Fruit fly (Drosophila melanogaster) whole organism, prepupa: ENCODE results near the gene SKIP.
A peak's percentile ranks its signal among the peaks of the same experiment; 100 is the strongest.

Experiments
- Blimp-1 ChIP-seq: fragments of 200-800 bp; sonication (Bioruptor generic); optimal IDR thresholded peaks from 3 replicates; lab custom pipeline; 2017; ENCODE audit warnings: missing biosample characterization, missing genetic modification characterization, mild to moderate bottlenecking, moderate library complexity, missing genetic modification reagents
- CG10631 ChIP-seq: fragments of 200-800 bp; sonication (Bioruptor generic); optimal IDR thresholded peaks from 2 replicates; lab custom pipeline; 2016; ENCODE audit warnings: missing biosample characterization, missing genetic modification characterization
- CG10669 ChIP-seq: fragments of 200-800 bp; sonication (Bioruptor generic); optimal IDR thresholded peaks from 3 replicates; lab custom pipeline; 2018; ENCODE audit warnings: missing biosample characterization, mild to moderate bottlenecking, missing genetic modification characterization, moderate library complexity
- CG11762 ChIP-seq: fragments of 200-800 bp; sonication (Bioruptor generic); optimal IDR thresholded peaks from 3 replicates; lab custom pipeline; 2016; ENCODE audit warnings: missing biosample characterization, missing genetic modification characterization; ENCODE audit not compliant: insufficient read depth
- CG11902 ChIP-seq: fragments of 200-800 bp; sonication (Bioruptor generic); optimal IDR thresholded peaks from 3 replicates; lab custom pipeline; 2016; ENCODE audit warnings: missing biosample characterization, missing genetic modification characterization
- CG1621 ChIP-seq: fragments of 200-800 bp; sonication (Bioruptor generic); optimal IDR thresholded peaks from 3 replicates; lab custom pipeline; 2018; ENCODE audit warnings: missing biosample characterization, mild to moderate bottlenecking, missing genetic modification characterization
- CG16779 ChIP-seq: fragments of 200-800 bp; sonication (Bioruptor generic); optimal IDR thresholded peaks from 3 replicates; lab custom pipeline; 2017; ENCODE audit warnings: missing biosample characterization, mild to moderate bottlenecking, missing genetic modification characterization
- CG3032 ChIP-seq: fragments of 200-800 bp; optimal IDR thresholded peaks from 2 replicates; lab custom pipeline; 2019; ENCODE audit warnings: missing biosample characterization, mild to moderate bottlenecking, missing genetic modification characterization, moderate library complexity
- CG31627 ChIP-seq: fragments of 200-800 bp; sonication (Bioruptor generic); optimal IDR thresholded peaks from 3 replicates; lab custom pipeline; 2016; ENCODE audit warnings: missing biosample characterization, missing genetic modification characterization
- CG32006 ChIP-seq: fragments of 200-800 bp; sonication (Bioruptor generic); optimal IDR thresholded peaks from 3 replicates; lab custom pipeline; 2017; ENCODE audit warnings: missing biosample characterization, mild to moderate bottlenecking, missing genetic modification characterization
- CG3919 ChIP-seq: fragments of 200-800 bp; sonication (Bioruptor generic); optimal IDR thresholded peaks from 3 replicates; lab custom pipeline; 2016; ENCODE audit warnings: missing biosample characterization, missing genetic modification characterization
- CG4318 ChIP-seq: fragments of 200-800 bp; sonication (Bioruptor generic); optimal IDR thresholded peaks from 3 replicates; lab custom pipeline; 2017; ENCODE audit warnings: missing biosample characterization, mild to moderate bottlenecking, missing genetic modification characterization
- CG6163 ChIP-seq: fragments of 200-800 bp; sonication (Bioruptor generic); IDR thresholded peaks from 3 replicates; pipeline ENCODE4 v1.3.6; 2022; ENCODE audit warnings: missing biosample characterization, missing genetic modification characterization
- CG6792 ChIP-seq: fragments of 200-800 bp; sonication (Bioruptor generic); optimal IDR thresholded peaks from 3 replicates; lab custom pipeline; 2016; ENCODE audit warnings: missing biosample characterization, missing genetic modification characterization
- CG6808 ChIP-seq: fragments of 200-800 bp; sonication (Bioruptor generic); optimal IDR thresholded peaks from 3 replicates; lab custom pipeline; 2017; ENCODE audit warnings: missing biosample characterization, missing genetic modification characterization, mild to moderate bottlenecking, moderate library complexity, missing genetic modification reagents
- CG8119 ChIP-seq: fragments of 200-800 bp; sonication (Bioruptor generic); IDR thresholded peaks from 3 replicates; pipeline ENCODE4 v1.3.6; 2022; ENCODE audit warnings: missing biosample characterization, missing genetic modification characterization
- CG8319 ChIP-seq: fragments of 200-800 bp; sonication (Bioruptor generic); optimal IDR thresholded peaks from 3 replicates; lab custom pipeline; 2016; ENCODE audit warnings: missing biosample characterization, missing genetic modification characterization
- CG8632 ChIP-seq: fragments of 200-800 bp; sonication (Bioruptor generic); optimal IDR thresholded peaks from 3 replicates; lab custom pipeline; 2016; ENCODE audit warnings: missing biosample characterization, missing genetic modification characterization
- CG9139 ChIP-seq: fragments of 200-800 bp; sonication (Bioruptor generic); optimal IDR thresholded peaks from 3 replicates; lab custom pipeline; 2017; ENCODE audit warnings: missing biosample characterization, mild to moderate bottlenecking, missing genetic modification characterization
- Eip75B ChIP-seq: fragments of 200-800 bp; sonication (Bioruptor generic); optimal IDR thresholded peaks from 3 replicates; lab custom pipeline; 2016; ENCODE audit warnings: missing biosample characterization, missing genetic modification characterization
- Eip78C ChIP-seq: fragments of 200-800 bp; sonication (Bioruptor generic); peaks from one replicate; lab custom pipeline; 2016; ENCODE audit warnings: missing biosample characterization, missing genetic modification characterization
- Eip93F ChIP-seq: fragments of 200-800 bp; sonication (Bioruptor generic); optimal IDR thresholded peaks from 2 replicates; lab custom pipeline; 2016; ENCODE audit warnings: missing biosample characterization, mild to moderate bottlenecking, missing genetic modification characterization
- Ets21C ChIP-seq: fragments of 200-800 bp; sonication (Bioruptor generic); optimal IDR thresholded peaks from 3 replicates; lab custom pipeline; 2016; ENCODE audit warnings: missing biosample characterization, missing genetic modification characterization
- Gug ChIP-seq: fragments of 200-800 bp; sonication (Bioruptor generic); IDR thresholded peaks from 2 replicates; pipeline ENCODE4 v1.3.6; 2022; ENCODE audit warnings: missing biosample characterization, missing genetic modification characterization
- Hr38 ChIP-seq: sonication (Bioruptor generic); optimal IDR thresholded peaks from 2 replicates; lab custom pipeline; 2016; ENCODE audit warnings: missing biosample characterization, missing genetic modification characterization
- Hr39 ChIP-seq: fragments of 200-800 bp; sonication (Bioruptor generic); optimal IDR thresholded peaks from 2 replicates; lab custom pipeline; 2016; ENCODE audit warnings: missing biosample characterization, missing genetic modification characterization
- Hr4 ChIP-seq: fragments of 200-800 bp; sonication (Bioruptor generic); optimal IDR thresholded peaks from 3 replicates; lab custom pipeline; 2016; ENCODE audit warnings: missing biosample characterization, missing genetic modification characterization
- Met ChIP-seq: fragments of 200-800 bp; sonication (Bioruptor generic); optimal IDR thresholded peaks from 3 replicates; lab custom pipeline; 2016; ENCODE audit warnings: missing biosample characterization, missing genetic modification characterization
- OdsH ChIP-seq: fragments of 200-800 bp; sonication (Bioruptor generic); optimal IDR thresholded peaks from 3 replicates; lab custom pipeline; 2016; ENCODE audit warnings: missing biosample characterization, missing genetic modification characterization
- Smox ChIP-seq: fragments of 200-800 bp; sonication (Bioruptor generic); optimal IDR thresholded peaks from 3 replicates; lab custom pipeline; 2016; ENCODE audit warnings: missing biosample characterization, missing genetic modification characterization
- Sox102F ChIP-seq: fragments of 200-800 bp; sonication (Bioruptor generic); optimal IDR thresholded peaks from 2 replicates; lab custom pipeline; 2016; ENCODE audit warnings: missing biosample characterization, mild to moderate bottlenecking, missing genetic modification characterization
- Sox14 ChIP-seq: fragments of 200-800 bp; sonication (Bioruptor generic); optimal IDR thresholded peaks from 3 replicates; lab custom pipeline; 2016; ENCODE audit warnings: missing biosample characterization, missing genetic modification characterization
- achi ChIP-seq: fragments of 200-800 bp; sonication (Bioruptor generic); optimal IDR thresholded peaks from 3 replicates; lab custom pipeline; 2016; ENCODE audit warnings: missing biosample characterization, missing genetic modification characterization
- cyc ChIP-seq: fragments of 200-800 bp; sonication (Bioruptor generic); optimal IDR thresholded peaks from 3 replicates; lab custom pipeline; 2016; ENCODE audit warnings: missing biosample characterization, missing genetic modification characterization
- dac ChIP-seq: fragments of 200-800 bp; sonication (Bioruptor generic); optimal IDR thresholded peaks from 2 replicates; lab custom pipeline; 2017; ENCODE audit warnings: missing biosample characterization, mild to moderate bottlenecking, missing genetic modification characterization
- dsx ChIP-seq: fragments of 200-800 bp; optimal IDR thresholded peaks from 3 replicates; lab custom pipeline; 2019; ENCODE audit warnings: missing biosample characterization, mild to moderate bottlenecking, missing genetic modification characterization, moderate library complexity; ENCODE audit not compliant: poor library complexity, severe bottlenecking
- eg ChIP-seq: fragments of 200-800 bp; sonication (Bioruptor generic); IDR thresholded peaks from 3 replicates; pipeline ENCODE4 v1.3.6; 2022; ENCODE audit warnings: missing biosample characterization, missing genetic modification characterization
- esn ChIP-seq: fragments of 200-800 bp; sonication (Bioruptor generic); optimal IDR thresholded peaks from 2 replicates; lab custom pipeline; 2016; ENCODE audit warnings: missing biosample characterization, mild to moderate bottlenecking, missing genetic modification characterization, moderate library complexity
- fd59A ChIP-seq: fragments of 200-800 bp; sonication (Bioruptor generic); optimal IDR thresholded peaks from 2 replicates; lab custom pipeline; 2017; ENCODE audit warnings: missing biosample characterization, mild to moderate bottlenecking, missing genetic modification characterization, missing genetic modification reagents
- fd85E ChIP-seq: fragments of 200-800 bp; sonication (Bioruptor generic); optimal IDR thresholded peaks from 3 replicates; lab custom pipeline; 2016; ENCODE audit warnings: missing biosample characterization, missing genetic modification characterization
- fkh ChIP-seq: fragments of 200-800 bp; sonication (Bioruptor generic); optimal IDR thresholded peaks from 3 replicates; lab custom pipeline; 2017; ENCODE audit warnings: missing biosample characterization, mild to moderate bottlenecking, missing genetic modification characterization, moderate library complexity
- lz ChIP-seq: fragments of 200-800 bp; sonication (Bioruptor generic); optimal IDR thresholded peaks from 3 replicates; lab custom pipeline; 2016; ENCODE audit warnings: missing biosample characterization, missing genetic modification characterization
- net ChIP-seq: fragments of 200-800 bp; sonication (Bioruptor generic); optimal IDR thresholded peaks from 3 replicates; lab custom pipeline; 2016; ENCODE audit warnings: missing biosample characterization, missing genetic modification characterization
- salr ChIP-seq, 2 experiments: fragments of 200-800 bp; sonication (Bioruptor generic); optimal IDR thresholded peaks; 3 replicates each; lab custom pipeline; 2016 to 2018; ENCODE audit warnings: missing biosample characterization in 2 of 2, missing genetic modification characterization in 2 of 2, mild to moderate bottlenecking in 1 of 2
- svp ChIP-seq: fragments of 200-800 bp; sonication (Bioruptor generic); peaks from one replicate; lab custom pipeline; 2016; ENCODE audit warnings: missing biosample characterization, missing genetic modification characterization
- topi ChIP-seq: fragments of 200-800 bp; sonication (Bioruptor generic); optimal IDR thresholded peaks from 3 replicates; lab custom pipeline; 2016; ENCODE audit warnings: missing biosample characterization, missing genetic modification characterization

SKIP gene

DNA sequence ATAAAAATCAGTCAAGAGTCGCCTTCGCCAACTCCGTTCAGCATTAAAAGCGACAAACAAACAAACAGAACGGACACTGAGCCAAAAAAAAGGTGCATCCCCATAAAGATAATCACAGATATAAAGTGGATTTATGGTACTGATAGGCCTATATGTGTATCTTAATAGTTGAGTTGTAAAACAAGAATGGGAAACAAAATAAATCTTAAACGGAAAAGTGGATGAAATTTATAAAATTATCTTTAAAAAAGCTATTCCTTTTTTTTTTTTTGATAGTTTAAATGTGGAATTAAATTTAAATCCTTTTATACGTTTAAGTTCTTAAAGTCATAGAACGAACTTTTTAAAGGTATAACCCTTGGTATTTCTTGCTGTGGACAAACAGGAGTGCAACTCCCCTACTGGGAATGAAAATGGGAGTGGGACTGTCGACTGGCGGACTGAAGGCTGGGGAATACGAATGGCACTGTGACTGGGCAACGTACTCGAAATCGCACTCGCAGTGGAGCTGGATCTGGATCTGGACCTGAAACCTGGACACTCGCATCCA is 3.4 kb downstream of the SKIP start (continued):
- TF ChIP-seq CG1621 (tag; lab: Kevin White, UChicago) = no peak
- TF ChIP-seq CG8119 (GFP tag; lab: Robert Waterston, UW) = peak; percentile 41; the same call in 1 of the 3 replicates
- TF ChIP-seq CG3032 (tag; lab: Kevin White, UChicago) = peak; percentile 47
- no peak for TF ChIP-seq Ets21C (GFP tag; lab: Kevin White, UChicago)
- TF ChIP-seq Hr4 (GFP tag; lab: Kevin White, UChicago) = no peak
- peak; percentile 45 for TF ChIP-seq esn (GFP tag; lab: Kevin White, UChicago)
- peak; percentile 85 for TF ChIP-seq Eip78C (GFP tag; lab: Kevin White, UChicago)
- no peak for TF ChIP-seq CG11762 (GFP tag; lab: Kevin White, UChicago)
- peak; percentile 18 for TF ChIP-seq cyc (GFP tag; lab: Kevin White, UChicago)
- TF ChIP-seq fkh (GFP tag; lab: Kevin White, UChicago) = no peak
- TF ChIP-seq CG10669 (GFP tag; lab: Kevin White, UChicago) = peak; percentile 53
- TF ChIP-seq Eip93F (GFP tag; lab: Kevin White, UChicago) = no peak
- TF ChIP-seq Eip75B = peak; percentile 45
- peak; percentile 28 for TF ChIP-seq achi (GFP tag; lab: Kevin White, UChicago)
- no peak for TF ChIP-seq Smox (GFP tag; lab: Kevin White, UChicago)
- peak; percentile 32 for TF ChIP-seq OdsH (GFP tag; lab: Kevin White, UChicago)

dm6 chr3R:22139113-22139512 is 5.5 kb downstream of the SKIP start:
- peak; percentile 77 for TF ChIP-seq CG16779
- TF ChIP-seq CG31627 = peak; percentile 70
- TF ChIP-seq fd59A = peak; percentile 87
- peak; percentile 81 for TF ChIP-seq CG6792 (GFP tag; lab: Kevin White, UChicago)
- TF ChIP-seq Eip75B = peak; percentile 89
- peak; percentile 53 for TF ChIP-seq CG11902 (GFP tag; lab: Kevin White, UChicago)
- peak; percentile 85 for TF ChIP-seq dsx (GFP tag; lab: Kevin White, UChicago)
- peak; percentile 93 for TF ChIP-seq CG32006 (GFP tag; lab: Kevin White, UChicago)
- peak; percentile 77 for TF ChIP-seq Hr39
- peak; percentile 81 to 85 for TF ChIP-seq salr (GFP tag; optimal IDR thresholded peaks at IDR 0.05; lab: Kevin White, UChicago)
- TF ChIP-seq Sox102F (GFP tag; lab: Kevin White, UChicago) = peak; percentile 71
- TF ChIP-seq Eip78C (GFP tag; lab: Kevin White, UChicago) = peak; percentile 96
- peak; percentile 88 for TF ChIP-seq Gug
- peak; percentile 67 for TF ChIP-seq cyc (GFP tag; lab: Kevin White, UChicago)
- peak; percentile 86 for TF ChIP-seq CG10631 (GFP tag; lab: Kevin White, UChicago)
- peak; percentile 73 for TF ChIP-seq fd85E (GFP tag; lab: Kevin White, UChicago)
- peak; percentile 90 for TF ChIP-seq CG6808
- TF ChIP-seq CG9139 (GFP tag; lab: Kevin White, UChicago) = peak; percentile 78
- peak; percentile 91 for TF ChIP-seq CG10669 (GFP tag; lab: Kevin White, UChicago)
- peak; percentile 96 for TF ChIP-seq CG11762 (GFP tag; lab: Kevin White, UChicago)
- peak; percentile 93 for TF ChIP-seq CG1621 (tag; lab: Kevin White, UChicago)
- TF ChIP-seq topi (GFP tag; lab: Kevin White, UChicago) = peak; percentile 76
- TF ChIP-seq CG8632 (GFP tag; lab: Kevin White, UChicago) = peak; percentile 78
- TF ChIP-seq eg = peak; percentile 93
- TF ChIP-seq dac = peak; percentile 83
- peak; percentile 47 for TF ChIP-seq Smox (GFP tag; lab: Kevin White, UChicago)
- peak; percentile 79 for TF ChIP-seq CG4318 (GFP tag; lab: Kevin White, UChicago)
- TF ChIP-seq OdsH (GFP tag; lab: Kevin White, UChicago) = peak; percentile 85
- peak; percentile 88 for TF ChIP-seq achi (GFP tag; lab: Kevin White, UChicago)
- peak; percentile 57 for TF ChIP-seq Ets21C (GFP tag; lab: Kevin White, UChicago)
- TF ChIP-seq fkh (GFP tag; lab: Kevin White, UChicago) = peak; percentile 16
- peak; percentile 66 for TF ChIP-seq lz (GFP tag; lab: Kevin White, UChicago)
- peak; percentile 74 for TF ChIP-seq CG8319 (GFP tag; lab: Kevin White, UChicago)
- peak; percentile 88 for TF ChIP-seq CG3032 (tag; lab: Kevin White, UChicago)
- TF ChIP-seq Blimp-1 (GFP tag; lab: Kevin White, UChicago) = peak; percentile 33
- peak; percentile 92 for TF ChIP-seq CG3919
- TF ChIP-seq Hr38 (GFP tag; lab: Kevin White, UChicago) = no peak
- peak; percentile 91 for TF ChIP-seq CG8119 (GFP tag; lab: Robert Waterston, UW)
- TF ChIP-seq Eip93F (GFP tag; lab: Kevin White, UChicago) = no peak
- TF ChIP-seq Met (GFP tag; lab: Kevin White, UChicago) = peak; percentile 75
- TF ChIP-seq net (GFP tag; lab: Kevin White, UChicago) = peak; percentile 87
- TF ChIP-seq CG6163 (GFP tag; lab: Robert Waterston, UW) = peak; percentile 95
- TF ChIP-seq Sox14 = peak; percentile 90
- TF ChIP-seq svp (GFP tag; lab: Kevin White, UChicago) = peak; percentile 88
